Fruit fly (Drosophila melanogaster): ENCODE data around the gene CG7370.

Gene CG7370

dm6 chr3L:21769515-21769914 is at the start of gene CG7370:
Gene CG7370 (plus strand): TSS chr3L:21769815.
- TF ChIP-seq noc (tag; optimal IDR thresholded peaks at IDR 0.05): no peak

dm6 chr3L:21720869-21721268 is 48.7 kb upstream of the CG7370 start:
- TF ChIP-seq noc (tag; optimal IDR thresholded peaks at IDR 0.05): no peak

- no peak for TF ChIP-seq noc (tag; optimal IDR thresholded peaks at IDR 0.05)
Observed at dm6 chr3L:21727013-21727727, 42.4 kb upstream of the CG7370 start.

- no peak for TF ChIP-seq noc (tag; optimal IDR thresholded peaks at IDR 0.05)
Observed at dm6 chr3L:21727728-21728124, 41.9 kb upstream of the CG7370 start.

- peak; percentile 62 for TF ChIP-seq noc (tag; optimal IDR thresholded peaks at IDR 0.05)
Observed at dm6 chr3L:21728616-21729047, 41.0 kb upstream of the CG7370 start, which contains the start of the genes CG11247 and Polr2H. Gene CG11247 (minus strand): TSS chr3L:21728806. Gene Polr2H (plus strand): TSS chr3L:21728932.

- no peak for TF ChIP-seq noc (tag; optimal IDR thresholded peaks at IDR 0.05)
Observed at dm6 chr3L:21730354-21730753, 39.3 kb upstream of the CG7370 start, which contains the start of gene CG14570. Gene CG14570 (minus strand): TSS chr3L:21730454.

dm6 chr3L:21731104-21731600 is 38.5 kb upstream of the CG7370 start, which contains the start of gene CG14569:
Gene CG14569 (minus strand): TSS chr3L:21731550.
- no peak for TF ChIP-seq noc (tag; optimal IDR thresholded peaks at IDR 0.05)

dm6 chr3L:21733387-21733786 is 36.2 kb upstream of the CG7370 start, which contains the start of gene CG14568:
Gene CG14568 (minus strand): TSS chr3L:21733487.
- no peak for TF ChIP-seq noc (tag; optimal IDR thresholded peaks at IDR 0.05)

- TF ChIP-seq noc (tag; optimal IDR thresholded peaks at IDR 0.05): no peak
Observed at dm6 chr3L:21733799-21734198, 35.8 kb upstream of the CG7370 start, which contains the start of gene CG14573. Gene CG14573 (plus strand): TSS chr3L:21734099.

- no peak for TF ChIP-seq noc (tag; optimal IDR thresholded peaks at IDR 0.05)
Observed at dm6 chr3L:21738175-21739016, 31.2 kb upstream of the CG7370 start, which contains the start of gene CG14567. Gene CG14567 (minus strand): TSS chr3L:21738430.

dm6 chr3L:21739017-21739730 is 30.4 kb upstream of the CG7370 start:
- no peak for TF ChIP-seq noc (tag; optimal IDR thresholded peaks at IDR 0.05)

dm6 chr3L:21740209-21740608 is 29.4 kb upstream of the CG7370 start, which contains the start of gene CG14566:
Gene CG14566 (minus strand): TSS chr3L:21740309.
- no peak for TF ChIP-seq noc (tag; optimal IDR thresholded peaks at IDR 0.05)

- no peak for TF ChIP-seq noc (tag; optimal IDR thresholded peaks at IDR 0.05)
Observed at dm6 chr3L:21741234-21741633, 28.4 kb upstream of the CG7370 start, which contains the start of gene CG14572. Gene CG14572 (plus strand): TSS chr3L:21741534.

- TF ChIP-seq noc (tag; optimal IDR thresholded peaks at IDR 0.05): no peak
Observed at dm6 chr3L:21744169-21744568, 25.4 kb upstream of the CG7370 start, which contains the start of gene CG14565. Gene CG14565 (minus strand): TSS chr3L:21744269.

- no peak for TF ChIP-seq noc (tag; optimal IDR thresholded peaks at IDR 0.05)
Observed at dm6 chr3L:21756857-21757256, 12.8 kb upstream of the CG7370 start, which contains the start of gene CG14564. Gene CG14564 (plus strand): TSS chr3L:21757157.

Measured in whole organism, larva.